Fruit fly (Drosophila melanogaster) whole organism: ENCODE measurements around the gene RNaseX25.

Experiments used
- CG8478 ChIP-seq: fragments of >200 bp; optimal IDR thresholded peaks from 2 replicates; lab custom pipeline; 2018; ENCODE audit warnings: inconsistent platforms
- Dll ChIP-seq: fragments of >200 bp; optimal IDR thresholded peaks from 2 replicates; lab custom pipeline; 2017
- EcR ChIP-seq, 2 experiments: fragments of >200 bp; optimal IDR thresholded peaks; 2 replicates each; lab custom pipeline; 2017; ENCODE audit warnings: missing biosample characterization in 2 of 2, missing genetic modification characterization in 2 of 2, missing genetic modification reagents in 2 of 2
- pan ChIP-seq: fragments of >200 bp; optimal IDR thresholded peaks from 2 replicates; lab custom pipeline; 2017
- psq ChIP-seq: fragments of >200 bp; optimal IDR thresholded peaks from 2 replicates; lab custom pipeline; 2017
- usp ChIP-seq: fragments of >200 bp; optimal IDR thresholded peaks from 2 replicates; lab custom pipeline; 2017; ENCODE audit warnings: missing biosample characterization, missing genetic modification characterization, mixed read lengths

RNaseX25 gene

dm6 chr3L:7946222-7946621 lies 24.2 kb upstream of the RNaseX25 start, which contains the start of gene CG43880:
CG43880 (minus strand) TSS chr3L:7946322.
- TF ChIP-seq psq (lab: Kevin White, UChicago) = no peak
- no peak for TF ChIP-seq Dll (lab: Kevin White, UChicago)
- no peak for TF ChIP-seq usp (GFP tag; lab: Kevin White, UChicago)
- TF ChIP-seq EcR (GFP tag; optimal IDR thresholded peaks at IDR 0.05; lab: Kevin White, UChicago) = no peak
- TF ChIP-seq CG8478 (lab: Kevin White, UChicago) = no peak
- TF ChIP-seq pan (lab: Kevin White, UChicago) = no peak

DNA sequence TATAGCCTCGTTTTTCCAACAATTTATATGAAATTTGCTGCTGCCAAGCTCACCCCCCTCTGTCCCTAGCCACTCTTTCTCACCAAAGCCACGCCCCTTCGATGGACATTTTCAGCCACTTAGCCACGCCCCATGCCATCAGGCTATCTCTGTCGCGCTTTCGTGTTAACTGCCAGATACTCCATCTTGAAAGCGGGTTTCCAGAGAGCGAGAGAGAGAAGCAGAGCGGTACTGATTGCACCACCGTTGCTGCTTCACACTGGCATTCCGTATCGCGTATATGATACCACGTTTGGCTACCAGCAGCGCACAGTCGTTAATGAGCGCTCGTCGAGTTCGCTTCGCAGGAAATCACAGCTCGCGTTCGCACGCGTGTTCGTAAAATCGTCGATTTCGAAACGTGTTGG lies 22.5 kb upstream of the RNaseX25 start, which contains the start of gene exex:
exex (plus strand) TSS at position 307 of the 407 bp plus-strand sequence.
- TF ChIP-seq EcR (GFP tag; optimal IDR thresholded peaks at IDR 0.05; lab: Kevin White, UChicago) = no peak
- peak; percentile 17 for TF ChIP-seq CG8478 (lab: Kevin White, UChicago)

- TF ChIP-seq CG8478 (lab: Kevin White, UChicago) = no peak
- no peak for TF ChIP-seq pan (lab: Kevin White, UChicago)
- TF ChIP-seq Dll (lab: Kevin White, UChicago) = no peak
- TF ChIP-seq psq (lab: Kevin White, UChicago) = no peak
- no peak for TF ChIP-seq EcR (GFP tag; optimal IDR thresholded peaks at IDR 0.05; lab: Kevin White, UChicago)
- TF ChIP-seq usp (GFP tag; lab: Kevin White, UChicago) = no peak
These were observed 20.6 kb upstream of the RNaseX25 start for dm6 chr3L:7949778-7950177.

DNA sequence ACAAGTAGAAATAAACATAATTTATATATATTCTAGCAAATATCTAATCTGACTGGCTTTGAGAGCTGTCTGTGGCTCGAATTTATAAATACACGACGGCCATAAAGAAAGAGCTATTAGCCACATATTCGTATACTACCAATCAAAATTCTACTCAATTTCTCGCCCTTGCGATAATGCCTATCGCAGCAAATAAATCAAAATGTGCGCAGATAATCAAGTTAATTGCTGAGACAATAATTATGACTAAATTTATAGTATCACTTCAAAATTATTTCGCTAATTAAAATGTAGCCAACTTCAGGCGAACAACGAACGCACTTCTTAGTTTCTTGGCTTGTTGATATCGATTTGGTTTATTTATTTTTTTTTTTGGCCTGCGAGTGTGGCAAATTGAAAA lies 18.5 kb upstream of the RNaseX25 start:
- TF ChIP-seq pan (lab: Kevin White, UChicago) (no peak), CG8478 (lab: Kevin White, UChicago) (no peak), Dll (lab: Kevin White, UChicago) (no peak)

DNA sequence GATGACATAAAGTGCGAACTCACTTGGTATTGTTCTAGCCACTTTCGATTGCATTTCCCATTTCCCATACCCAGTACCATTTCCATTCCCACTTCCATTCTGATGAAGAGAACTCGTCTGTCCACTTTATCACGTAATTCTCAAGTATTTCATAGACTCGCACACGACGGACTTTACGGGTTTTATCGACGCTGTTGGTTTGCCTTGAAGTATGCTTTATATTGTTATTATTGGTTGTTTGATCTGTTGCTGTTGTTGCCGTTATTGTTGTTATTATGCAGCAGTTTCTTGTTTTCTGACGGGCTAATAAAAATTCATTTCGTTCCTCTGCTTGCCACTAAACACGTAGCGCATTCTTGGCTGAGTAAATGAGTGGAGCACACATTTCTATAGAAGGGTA lies 17.8 kb upstream of the RNaseX25 start:
- TF ChIP-seq EcR (GFP tag; optimal IDR thresholded peaks at IDR 0.05; lab: Kevin White, UChicago) (no peak), usp (GFP tag; lab: Kevin White, UChicago) (no peak), Dll (lab: Kevin White, UChicago) (no peak), pan (lab: Kevin White, UChicago) (no peak), psq (lab: Kevin White, UChicago) (no peak), CG8478 (lab: Kevin White, UChicago) (no peak)

DNA sequence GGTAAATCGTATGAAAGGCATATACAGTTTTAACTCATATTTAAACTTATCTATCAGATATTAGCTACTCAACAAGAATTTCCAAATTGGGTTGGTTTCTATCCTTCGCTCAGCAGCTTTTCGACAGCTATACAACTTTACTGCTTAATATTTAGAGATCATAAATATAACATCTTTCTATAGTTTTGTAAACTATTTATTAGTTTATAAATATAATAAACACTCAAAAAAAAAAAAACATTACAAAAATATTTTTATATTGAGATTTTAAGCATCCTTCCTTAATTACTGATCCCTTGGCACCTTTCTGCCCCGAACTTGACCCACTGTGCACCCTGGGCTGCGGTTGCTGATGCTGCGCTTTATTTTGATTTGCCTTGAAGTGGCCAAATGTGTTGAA lies 17.4 kb upstream of the RNaseX25 start:
- no peak for TF ChIP-seq pan (lab: Kevin White, UChicago)
- TF ChIP-seq CG8478 (lab: Kevin White, UChicago) = no peak

DNA sequence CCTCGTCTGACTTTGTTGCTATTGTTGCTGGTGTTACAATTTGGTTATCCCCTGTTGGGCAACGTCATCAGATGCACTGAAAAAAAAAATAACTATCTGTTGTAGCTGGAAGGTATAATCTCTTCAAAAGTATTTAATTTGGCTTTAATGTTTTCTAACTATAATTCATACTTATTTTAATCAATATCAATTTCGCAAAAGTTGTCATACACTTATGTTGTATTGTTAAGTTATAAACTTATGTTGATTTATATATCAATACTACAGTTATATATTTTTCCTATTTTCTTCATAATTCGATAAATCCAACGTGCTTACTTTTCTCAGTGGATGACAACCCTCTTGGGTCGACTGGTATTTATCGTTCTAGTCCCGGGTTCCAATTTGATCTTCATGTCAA lies 16.7 kb upstream of the RNaseX25 start:
- TF ChIP-seq usp (GFP tag; lab: Kevin White, UChicago) = no peak
- TF ChIP-seq CG8478 (lab: Kevin White, UChicago) = no peak
- TF ChIP-seq psq (lab: Kevin White, UChicago) = no peak
- no peak for TF ChIP-seq EcR (GFP tag; optimal IDR thresholded peaks at IDR 0.05; lab: Kevin White, UChicago)
- TF ChIP-seq pan (lab: Kevin White, UChicago) = no peak
- TF ChIP-seq Dll (lab: Kevin White, UChicago) = no peak

dm6 chr3L:7954967-7955366 lies 15.4 kb upstream of the RNaseX25 start:
- TF ChIP-seq usp (GFP tag; lab: Kevin White, UChicago) (no peak), CG8478 (lab: Kevin White, UChicago) (no peak), psq (lab: Kevin White, UChicago) (no peak), EcR (GFP tag; optimal IDR thresholded peaks at IDR 0.05; lab: Kevin White, UChicago) (no peak), Dll (lab: Kevin White, UChicago) (no peak)

dm6 chr3L:7956718-7957117 lies 13.7 kb upstream of the RNaseX25 start:
- TF ChIP-seq pan (lab: Kevin White, UChicago) (no peak), psq (lab: Kevin White, UChicago) (no peak), Dll (lab: Kevin White, UChicago) (no peak), usp (GFP tag; lab: Kevin White, UChicago) (no peak), CG8478 (lab: Kevin White, UChicago) (no peak), EcR (GFP tag; optimal IDR thresholded peaks at IDR 0.05; lab: Kevin White, UChicago) (no peak)

DNA sequence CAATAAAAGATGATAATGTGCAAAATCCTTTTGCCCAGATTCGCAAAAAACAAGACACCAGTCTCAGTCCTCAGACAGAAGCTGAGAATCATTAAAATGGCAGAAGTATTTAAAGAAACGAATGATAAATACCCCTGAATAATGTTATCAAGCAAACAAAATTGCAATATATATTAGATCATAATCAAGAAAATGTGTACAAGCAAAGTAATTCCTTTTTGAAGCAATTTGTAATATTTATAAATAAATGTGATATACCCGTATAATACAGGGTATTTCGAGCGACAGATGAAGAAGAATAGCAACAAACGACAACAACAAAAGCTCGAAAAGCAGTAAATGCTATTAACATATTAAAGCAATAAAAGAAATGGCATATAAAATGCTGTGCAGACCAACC lies 12.3 kb upstream of the RNaseX25 start:
- no peak for TF ChIP-seq psq (lab: Kevin White, UChicago)
- no peak for TF ChIP-seq pan (lab: Kevin White, UChicago)
- TF ChIP-seq Dll (lab: Kevin White, UChicago) = no peak
- no peak for TF ChIP-seq CG8478 (lab: Kevin White, UChicago)
- TF ChIP-seq usp (GFP tag; lab: Kevin White, UChicago) = no peak
- no peak for TF ChIP-seq EcR (GFP tag; optimal IDR thresholded peaks at IDR 0.05; lab: Kevin White, UChicago)

- TF ChIP-seq psq (lab: Kevin White, UChicago) = no peak
- no peak for TF ChIP-seq usp (GFP tag; lab: Kevin White, UChicago)
- no peak for TF ChIP-seq pan (lab: Kevin White, UChicago)
- TF ChIP-seq Dll (lab: Kevin White, UChicago) = no peak
- TF ChIP-seq CG8478 (lab: Kevin White, UChicago) = no peak
- no peak for TF ChIP-seq EcR (GFP tag; optimal IDR thresholded peaks at IDR 0.05; lab: Kevin White, UChicago)
These were observed 11.7 kb upstream of the RNaseX25 start for dm6 chr3L:7958590-7959180.
